Worm (Caenorhabditis elegans) whole organism, L2 larva: ENCODE results near the gene slc-25A18.1.

Source experiments
- F13H6.1 ChIP-seq: sonication (generic microtip); optimal IDR thresholded peaks from 2 replicates; lab custom pipeline; 2016; ENCODE audit warnings: missing genetic modification characterization, missing compliant biosample characterization
- alr-1 ChIP-seq: fragments of 150-350 bp; optimal IDR thresholded peaks from 2 replicates; lab custom pipeline; 2014; ENCODE audit warnings: missing biosample characterization, missing genetic modification characterization
- aly-2 ChIP-seq: fragments of 150-350 bp; optimal IDR thresholded peaks from 2 replicates; lab custom pipeline; 2014; ENCODE audit warnings: missing biosample characterization, missing genetic modification characterization
- ama-1 ChIP-seq: fragments of 150-350 bp; optimal IDR thresholded peaks from 2 replicates; lab custom pipeline; 2018; ENCODE audit warnings: inconsistent platforms
- blmp-1 ChIP-seq: sonication (generic microtip); optimal IDR thresholded peaks from 2 replicates; lab custom pipeline; 2017; ENCODE audit warnings: missing genetic modification characterization, mild to moderate bottlenecking, missing compliant biosample characterization, antibody characterized with exemption, moderate library complexity; ENCODE audit not compliant: insufficient read depth
- ceh-82 ChIP-seq: fragments of 150-350 bp; optimal IDR thresholded peaks from 2 replicates; lab custom pipeline; 2014; ENCODE audit warnings: missing biosample characterization, missing genetic modification characterization
- lin-39 ChIP-seq: fragments of 150-350 bp; optimal IDR thresholded peaks from 2 replicates; lab custom pipeline; 2014; ENCODE audit warnings: missing biosample characterization, missing genetic modification reagents, missing genetic modification characterization
- lsy-2 ChIP-seq, 2 experiments: fragments of 150-350 bp in 1 of 2; sonication (generic microtip) in 1 of 2; optimal IDR thresholded peaks; 2 replicates each; lab custom pipeline; 2014 to 2017; ENCODE audit warnings: missing biosample characterization in 2 of 2, missing genetic modification characterization in 2 of 2
- mbf-1 ChIP-seq: sonication (generic microtip); optimal IDR thresholded peaks from 2 replicates; lab custom pipeline; 2017; ENCODE audit warnings: missing biosample characterization, missing genetic modification characterization
- nhr-10 ChIP-seq: sonication (generic microtip); optimal IDR thresholded peaks from 2 replicates; lab custom pipeline; 2017; ENCODE audit warnings: missing biosample characterization, missing genetic modification characterization
- nhr-6 ChIP-seq: fragments of 150-350 bp; optimal IDR thresholded peaks from 2 replicates; lab custom pipeline; 2014; ENCODE audit warnings: missing biosample characterization, missing genetic modification characterization

- TF ChIP-seq F13H6.1 (tag; lab: Kevin White, UChicago) (no peak), aly-2 (tag; lab: Kevin White, UChicago) (no peak), lin-39 (tag; lab: Kevin White, UChicago) (no peak), blmp-1 (tag; lab: Kevin White, UChicago) (no peak), ama-1 (lab: Kevin White, UChicago) (no peak), ceh-82 (no peak), lsy-2 (tag; optimal IDR thresholded peaks at IDR 0.05; lab: Kevin White, UChicago) (no peak), alr-1 (tag; lab: Kevin White, UChicago) (no peak), nhr-6 (tag; lab: Kevin White, UChicago) (no peak), nhr-10 (tag; lab: Kevin White, UChicago) (no peak), mbf-1 (no peak)
Observed at ce11 chrX:14973085-14973484, 30.7 kb downstream of the slc-25A18.1 start.
